Worm (Caenorhabditis elegans) whole organism, L1 larva: ENCODE results near the gene F43C11.12.

Source experiments
- C16A3.4 ChIP-seq: fragments of 150-350 bp; optimal IDR thresholded peaks from 2 replicates; lab custom pipeline; 2014; ENCODE audit warnings: missing biosample characterization, missing genetic modification characterization
- aha-1 ChIP-seq: fragments of 150-350 bp; optimal IDR thresholded peaks from 2 replicates; lab custom pipeline; 2014; ENCODE audit warnings: missing biosample characterization, missing genetic modification characterization
- ama-1 ChIP-seq: fragments of 150-350 bp; optimal IDR thresholded peaks from 2 replicates; lab custom pipeline; 2014
- ceh-8 ChIP-seq: fragments of 200-800 bp; sonication (Bioruptor generic); optimal IDR thresholded peaks from 2 replicates; lab custom pipeline; 2018; ENCODE audit warnings: mild to moderate bottlenecking, missing genetic modification characterization, moderate library complexity, missing compliant biosample characterization
- ceh-82 ChIP-seq, 3 experiments: fragments of 150-350 bp in 1 of 3; sonication (generic microtip) in 2 of 3; optimal IDR thresholded peaks; 2 replicates each; lab custom pipeline; 2014 to 2017; ENCODE audit warnings: missing biosample characterization in 3 of 3, missing genetic modification characterization in 3 of 3
- ces-1 ChIP-seq: fragments of 150-350 bp; optimal IDR thresholded peaks from 2 replicates; lab custom pipeline; 2014; ENCODE audit warnings: missing biosample characterization, missing genetic modification reagents, missing genetic modification characterization
- elt-2 ChIP-seq: sonication (generic microtip); optimal IDR thresholded peaks from 2 replicates; lab custom pipeline; 2016; ENCODE audit warnings: missing genetic modification characterization, mild to moderate bottlenecking, inconsistent platforms, missing compliant biosample characterization, missing genetic modification reagents
- elt-3 ChIP-seq, 6 experiments: fragments of 150-350 bp in 1 of 6; sonication (generic microtip); optimal IDR thresholded peaks; 2 replicates each; lab custom pipeline; 2017 to 2018; ENCODE audit warnings: missing biosample characterization in 6 of 6, missing genetic modification characterization in 6 of 6, inconsistent platforms in 1 of 6
- ets-5 ChIP-seq: fragments of 200-800 bp; sonication (Bioruptor generic); IDR thresholded peaks from 2 replicates; pipeline ENCODE4 v1.3.6; 2022; ENCODE audit warnings: missing genetic modification characterization, missing compliant biosample characterization
- fkh-10 ChIP-seq: sonication (generic microtip); optimal IDR thresholded peaks from 2 replicates; lab custom pipeline; 2017; ENCODE audit warnings: missing biosample characterization, missing genetic modification reagents, missing genetic modification characterization
- fkh-8 ChIP-seq: sonication (generic microtip); optimal IDR thresholded peaks from 2 replicates; lab custom pipeline; 2016; ENCODE audit warnings: mild to moderate bottlenecking, missing genetic modification characterization, missing compliant biosample characterization
- grh-1 ChIP-seq: fragments of 200-800 bp; sonication (Bioruptor generic); IDR thresholded peaks from 2 replicates; pipeline ENCODE4 v1.3.6; 2022; ENCODE audit warnings: missing genetic modification reagents, missing genetic modification characterization, missing compliant biosample characterization
- hlh-4 ChIP-seq: sonication (generic microtip); optimal IDR thresholded peaks from 2 replicates; lab custom pipeline; 2016; ENCODE audit warnings: mild to moderate bottlenecking, missing genetic modification characterization, missing compliant biosample characterization
- irx-1 ChIP-seq: sonication (generic microtip); optimal IDR thresholded peaks from 2 replicates; lab custom pipeline; 2016; ENCODE audit warnings: missing genetic modification characterization, missing compliant biosample characterization
- lir-3 ChIP-seq: sonication (generic microtip); optimal IDR thresholded peaks from 2 replicates; lab custom pipeline; 2016; ENCODE audit warnings: mild to moderate bottlenecking, missing genetic modification characterization, moderate library complexity, missing compliant biosample characterization; ENCODE audit not compliant: poor library complexity
- mab-9 ChIP-seq: fragments of 200-800 bp; sonication (Bioruptor generic); IDR thresholded peaks from 2 replicates; pipeline ENCODE4 v1.3.6; 2022; ENCODE audit warnings: missing genetic modification reagents, missing genetic modification characterization, missing compliant biosample characterization
- mdl-1 ChIP-seq, 2 experiments: fragments of 150-350 bp; optimal IDR thresholded peaks; 2 replicates each; lab custom pipeline; 2014 to 2017; ENCODE audit warnings: missing biosample characterization in 2 of 2, missing genetic modification characterization in 2 of 2, inconsistent platforms in 1 of 2
- nhr-12 ChIP-seq: sonication (generic microtip); optimal IDR thresholded peaks from 2 replicates; lab custom pipeline; 2017; ENCODE audit warnings: missing biosample characterization, missing genetic modification characterization
- nhr-20 ChIP-seq: sonication (generic microtip); optimal IDR thresholded peaks from 2 replicates; lab custom pipeline; 2016; ENCODE audit warnings: mild to moderate bottlenecking, missing genetic modification characterization, missing compliant biosample characterization
- nhr-237 ChIP-seq: fragments of 150-350 bp; optimal IDR thresholded peaks from 2 replicates; lab custom pipeline; 2014; ENCODE audit warnings: missing biosample characterization, missing genetic modification characterization
- nhr-28 ChIP-seq: fragments of 150-350 bp; optimal IDR thresholded peaks from 2 replicates; lab custom pipeline; 2014; ENCODE audit warnings: missing biosample characterization, missing genetic modification characterization
- nhr-71 ChIP-seq: sonication (generic microtip); optimal IDR thresholded peaks from 2 replicates; lab custom pipeline; 2016; ENCODE audit warnings: mild to moderate bottlenecking, missing genetic modification characterization, moderate library complexity, missing compliant biosample characterization
- nhr-76 ChIP-seq: sonication (generic microtip); optimal IDR thresholded peaks from 2 replicates; lab custom pipeline; 2017; ENCODE audit warnings: missing biosample characterization, missing genetic modification characterization
- nhr-84 ChIP-seq: sonication (generic microtip); optimal IDR thresholded peaks from 2 replicates; lab custom pipeline; 2017; ENCODE audit warnings: missing biosample characterization, missing genetic modification characterization
- nhr-85 ChIP-seq: sonication (generic microtip); peaks from one replicate; lab custom pipeline; 2016; ENCODE audit warnings: missing genetic modification characterization, inconsistent platforms, missing compliant biosample characterization
- pqm-1 ChIP-seq: sonication (generic microtip); optimal IDR thresholded peaks from 3 replicates; lab custom pipeline; 2017; ENCODE audit warnings: missing biosample characterization, missing genetic modification characterization
- rnt-1 ChIP-seq: sonication (generic microtip); optimal IDR thresholded peaks from 2 replicates; lab custom pipeline; 2016; ENCODE audit warnings: mild to moderate bottlenecking, missing genetic modification characterization, moderate library complexity, missing compliant biosample characterization
- skn-1 ChIP-seq: fragments of 150-350 bp; optimal IDR thresholded peaks from 2 replicates; lab custom pipeline; 2014; ENCODE audit warnings: missing biosample characterization, missing genetic modification characterization
- snu-23 ChIP-seq: sonication (generic microtip); optimal IDR thresholded peaks from 2 replicates; lab custom pipeline; 2016; ENCODE audit warnings: missing genetic modification characterization, missing compliant biosample characterization
- sox-4 ChIP-seq: sonication (generic microtip); optimal IDR thresholded peaks from 2 replicates; lab custom pipeline; 2016; ENCODE audit warnings: missing genetic modification characterization, missing compliant biosample characterization
- sup-37 ChIP-seq: fragments of 200-800 bp; sonication (Bioruptor generic); optimal IDR thresholded peaks from 2 replicates; lab custom pipeline; 2018; ENCODE audit warnings: mild to moderate bottlenecking, missing genetic modification characterization, missing compliant biosample characterization
- swsn-7 ChIP-seq: sonication (generic microtip); optimal IDR thresholded peaks from 2 replicates; lab custom pipeline; 2016; ENCODE audit warnings: missing genetic modification characterization, missing compliant biosample characterization
- tlp-1 ChIP-seq: fragments of 150-350 bp; optimal IDR thresholded peaks from 2 replicates; lab custom pipeline; 2014; ENCODE audit warnings: missing biosample characterization, missing genetic modification characterization
- unc-130 ChIP-seq: fragments of 150-350 bp; optimal IDR thresholded peaks from 2 replicates; lab custom pipeline; 2017; ENCODE audit warnings: missing biosample characterization, missing genetic modification characterization, inconsistent platforms
- unc-30 ChIP-seq: sonication (generic microtip); optimal IDR thresholded peaks from 2 replicates; lab custom pipeline; 2017; ENCODE audit warnings: missing biosample characterization, missing genetic modification characterization
- unc-86 ChIP-seq: sonication (generic microtip); optimal IDR thresholded peaks from 2 replicates; lab custom pipeline; 2016; ENCODE audit warnings: missing genetic modification characterization, missing compliant biosample characterization
- unc-98 ChIP-seq: fragments of 200-800 bp; sonication (Bioruptor generic); IDR thresholded peaks from 2 replicates; pipeline ENCODE4 v1.3.6; 2022; ENCODE audit warnings: missing genetic modification characterization, missing compliant biosample characterization
- vab-15 ChIP-seq: sonication (generic microtip); optimal IDR thresholded peaks from 2 replicates; lab custom pipeline; 2017; ENCODE audit warnings: missing genotype, mild to moderate bottlenecking, missing genetic modification characterization, missing compliant biosample characterization
- zip-4 ChIP-seq: fragments of 200-800 bp; sonication (Bioruptor generic); optimal IDR thresholded peaks from 2 replicates; lab custom pipeline; 2018; ENCODE audit warnings: mild to moderate bottlenecking, missing genetic modification characterization, moderate library complexity, missing compliant biosample characterization

Gene F43C11.12

DNA sequence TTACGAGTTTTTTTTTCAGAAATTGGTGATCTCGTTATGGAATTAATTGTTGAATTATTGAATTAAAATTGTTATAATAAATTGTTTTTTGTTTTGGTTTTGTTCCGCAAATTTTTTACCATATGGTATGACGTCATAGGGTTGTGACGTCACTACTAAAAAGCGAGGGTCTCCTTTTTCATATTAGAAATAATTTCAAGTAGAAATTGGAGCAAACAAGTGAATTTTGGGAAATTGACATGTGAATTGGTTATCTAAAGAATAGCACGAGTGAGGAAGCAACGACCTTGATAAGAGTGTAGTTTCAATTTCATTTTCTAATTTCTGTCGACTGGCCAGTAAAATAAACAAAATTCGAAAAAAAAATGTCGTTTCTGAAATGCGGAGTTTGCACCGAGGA is 31.0 kb downstream of the F43C11.12 start, which contains the start of gene F43C11.7 (continued):
- TF ChIP-seq sox-4 (tag; lab: Kevin White, UChicago) (no peak), unc-130 (tag; lab: Kevin White, UChicago) (no peak), unc-98 (GFP tag; lab: Robert Waterston, UW) (no peak), nhr-71 (tag; lab: Kevin White, UChicago) (peak; percentile 9), grh-1 (no peak), nhr-12 (no peak), sup-37 (no peak), ama-1 (lab: Kevin White, UChicago) (no peak), pqm-1 (no peak), irx-1 (tag; lab: Kevin White, UChicago) (no peak), ceh-82 (tag; optimal IDR thresholded peaks at IDR 0.05; lab: Kevin White, UChicago) (no peak), fkh-8 (tag; lab: Kevin White, UChicago) (no peak), unc-86 (tag; lab: Kevin White, UChicago) (no peak), nhr-20 (tag; lab: Kevin White, UChicago) (peak; percentile 30)

DNA sequence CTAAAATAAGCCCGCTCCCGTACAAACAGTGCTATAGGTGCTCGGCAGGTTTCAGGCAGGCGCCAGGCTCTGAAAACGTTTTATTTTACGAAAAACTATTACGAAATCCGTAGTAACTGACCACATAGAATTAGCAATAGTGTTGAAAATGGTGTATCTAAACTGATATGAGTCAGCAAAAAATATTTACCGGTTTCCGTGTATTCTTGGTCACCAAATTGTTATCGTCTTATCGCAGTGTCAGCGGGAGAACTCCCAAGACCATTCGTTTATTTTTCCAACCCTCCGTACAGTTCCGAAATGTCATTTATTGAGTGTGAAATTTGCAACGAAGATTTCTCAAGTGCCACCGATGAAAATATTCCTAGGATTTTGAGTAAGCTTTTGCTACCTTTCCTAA is 34.3 kb downstream of the F43C11.12 start, which contains the start of gene F43C11.8:
F43C11.8 (plus strand) TSS at position 301 of the 400 bp plus-strand sequence.
- TF ChIP-seq snu-23 (GFP tag; lab: Kevin White, UChicago): no peak
- no peak for TF ChIP-seq elt-2 (tag; lab: Kevin White, UChicago)
- TF ChIP-seq ces-1 (GFP tag; lab: Kevin White, UChicago): no peak
- TF ChIP-seq skn-1 (tag; lab: Kevin White, UChicago): no peak
- no peak for TF ChIP-seq grh-1
- no peak for TF ChIP-seq elt-3 (tag; optimal IDR thresholded peaks at IDR 0.05; lab: Kevin White, UChicago)
- TF ChIP-seq nhr-85 (tag; lab: Kevin White, UChicago): no peak
- no peak for TF ChIP-seq nhr-84 (tag; lab: Kevin White, UChicago)
- TF ChIP-seq unc-30: no peak
- no peak for TF ChIP-seq C16A3.4 (tag; lab: Kevin White, UChicago)

DNA sequence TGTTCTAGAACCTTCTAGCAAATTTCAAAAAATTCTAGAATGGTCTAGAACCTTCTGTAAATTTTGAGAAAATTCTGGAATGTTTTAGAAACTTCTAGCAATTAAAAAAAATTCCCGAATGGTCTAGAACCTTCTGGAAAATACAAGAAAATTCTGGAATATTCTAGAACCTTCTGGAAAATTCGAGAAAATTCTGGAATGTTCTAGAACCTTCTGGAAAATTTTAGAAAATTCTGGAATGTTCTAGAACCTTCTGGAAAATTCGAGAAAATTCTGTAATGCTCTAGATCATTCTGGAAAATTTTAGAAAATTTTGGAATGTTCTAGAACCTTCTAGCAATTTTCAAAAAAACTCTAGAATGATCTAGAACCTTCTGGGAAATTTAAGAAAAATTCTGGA is 36.1 kb downstream of the F43C11.12 start:
- TF ChIP-seq aha-1 (tag; lab: Kevin White, UChicago) (no peak), fkh-8 (tag; lab: Kevin White, UChicago) (no peak), nhr-237 (no peak), mab-9 (GFP tag; lab: Robert Waterston, UW) (no peak), ets-5 (GFP tag; lab: Robert Waterston, UW) (no peak), fkh-10 (GFP tag; lab: Kevin White, UChicago) (no peak), ceh-82 (tag; optimal IDR thresholded peaks at IDR 0.05; lab: Kevin White, UChicago) (no peak), vab-15 (no peak), ceh-8 (GFP tag; lab: Kevin White, UChicago) (no peak), skn-1 (tag; lab: Kevin White, UChicago) (no peak), swsn-7 (tag; lab: Kevin White, UChicago) (no peak), tlp-1 (no peak), mdl-1 (tag; optimal IDR thresholded peaks at IDR 0.05; lab: Kevin White, UChicago) (no peak), nhr-28 (no peak), nhr-20 (tag; lab: Kevin White, UChicago) (no peak), rnt-1 (tag; lab: Kevin White, UChicago) (no peak), zip-4 (GFP tag; lab: Kevin White, UChicago) (no peak), nhr-76 (tag; lab: Kevin White, UChicago) (no peak), C16A3.4 (tag; lab: Kevin White, UChicago) (no peak), pqm-1 (no peak)
- TF ChIP-seq, all 84 proteins: peak for 0

DNA sequence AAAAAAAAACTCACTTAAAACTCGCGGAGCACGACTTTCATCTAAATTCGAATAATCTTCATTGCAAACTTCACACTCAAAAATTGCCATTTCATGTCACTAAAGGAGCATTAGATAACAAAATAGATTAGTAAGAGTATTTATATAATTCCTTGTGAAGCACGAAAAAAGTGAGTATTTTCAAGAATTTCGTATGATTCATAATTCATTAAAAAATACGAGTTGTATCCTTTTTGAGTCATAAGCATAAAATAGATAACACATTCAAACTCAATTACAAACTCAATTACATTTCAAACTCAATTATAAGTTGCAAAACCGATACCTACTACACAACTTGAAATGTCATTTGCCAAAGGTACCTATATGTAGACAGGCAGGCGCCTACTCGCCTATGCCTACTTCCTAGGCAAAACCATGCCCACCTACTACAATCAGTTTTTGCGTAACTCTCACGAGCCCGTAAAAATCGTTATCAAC is 37.5 kb downstream of the F43C11.12 start, which contains the start of the genes ZK1240.8 and ZK1240.1:
ZK1240.8 (minus strand) TSS at position 101 of the 480 bp plus-strand sequence.
ZK1240.1 (plus strand) TSS at position 430 of the 480 bp plus-strand sequence.
- TF ChIP-seq sox-4 (tag; lab: Kevin White, UChicago) (no peak), hlh-4 (tag; lab: Kevin White, UChicago) (no peak), sup-37 (no peak), ces-1 (GFP tag; lab: Kevin White, UChicago) (no peak), lir-3 (tag; lab: Kevin White, UChicago) (no peak), elt-2 (tag; lab: Kevin White, UChicago) (peak; percentile 5)
